Worm (Caenorhabditis elegans) whole organism, L1 larva: ENCODE results near the gene F53A2.3.

Source experiments
- C16A3.4 ChIP-seq: fragments of 150-350 bp; optimal IDR thresholded peaks from 2 replicates; lab custom pipeline; 2014; ENCODE audit warnings: missing biosample characterization, missing genetic modification characterization
- C34B4.2 ChIP-seq: sonication (generic microtip); optimal IDR thresholded peaks from 2 replicates; lab custom pipeline; 2017; ENCODE audit warnings: mild to moderate bottlenecking, missing genetic modification characterization, missing compliant biosample characterization
- F16B12.6 ChIP-seq: fragments of 150-350 bp; optimal IDR thresholded peaks from 2 replicates; lab custom pipeline; 2014; ENCODE audit warnings: missing biosample characterization, missing genetic modification characterization
- Y116A8C.19 ChIP-seq: sonication (generic microtip); optimal IDR thresholded peaks from 2 replicates; lab custom pipeline; 2016; ENCODE audit warnings: missing compliant biosample characterization, missing genetic modification characterization, borderline replicate concordance
- aha-1 ChIP-seq: fragments of 150-350 bp; optimal IDR thresholded peaks from 2 replicates; lab custom pipeline; 2014; ENCODE audit warnings: missing biosample characterization, missing genetic modification characterization
- alr-1 ChIP-seq: fragments of 200-800 bp; sonication (Bioruptor generic); optimal IDR thresholded peaks from 2 replicates; lab custom pipeline; 2018; ENCODE audit warnings: borderline replicate concordance, mild to moderate bottlenecking, missing genetic modification characterization, missing compliant biosample characterization
- ama-1 ChIP-seq: fragments of 150-350 bp; optimal IDR thresholded peaks from 2 replicates; lab custom pipeline; 2014
- ceh-8 ChIP-seq: fragments of 200-800 bp; sonication (Bioruptor generic); optimal IDR thresholded peaks from 2 replicates; lab custom pipeline; 2018; ENCODE audit warnings: mild to moderate bottlenecking, missing genetic modification characterization, moderate library complexity, missing compliant biosample characterization
- ceh-82 ChIP-seq, 3 experiments: fragments of 150-350 bp in 1 of 3; sonication (generic microtip) in 2 of 3; optimal IDR thresholded peaks; 2 replicates each; lab custom pipeline; 2014 to 2017; ENCODE audit warnings: missing biosample characterization in 3 of 3, missing genetic modification characterization in 3 of 3
- ceh-88 ChIP-seq: fragments of 200-800 bp; sonication (Bioruptor generic); IDR thresholded peaks from 2 replicates; pipeline ENCODE4 v1.3.6; 2022; ENCODE audit warnings: missing genetic modification characterization, missing compliant biosample characterization
- ceh-90 ChIP-seq: sonication (generic microtip); optimal IDR thresholded peaks from 2 replicates; lab custom pipeline; 2016; ENCODE audit warnings: missing genetic modification characterization, missing compliant biosample characterization
- ces-1 ChIP-seq: fragments of 150-350 bp; optimal IDR thresholded peaks from 2 replicates; lab custom pipeline; 2014; ENCODE audit warnings: missing biosample characterization, missing genetic modification reagents, missing genetic modification characterization
- efl-1 ChIP-seq, 4 experiments: fragments of 150-350 bp; optimal IDR thresholded peaks in 3 of 4; peaks in 1 of 4; 1 replicate in 1 of 4; 2 replicates in 3 of 4; lab custom pipeline; 2014; ENCODE audit warnings: missing biosample characterization in 2 of 4, missing genetic modification characterization in 2 of 4, missing genetic modification reagents in 2 of 4
- egl-27 ChIP-seq, 2 experiments: fragments of 150-350 bp in 1 of 2; sonication (generic microtip); optimal IDR thresholded peaks; 3 replicates each; lab custom pipeline; 2017 to 2018; ENCODE audit warnings: missing biosample characterization in 2 of 2, missing genetic modification characterization in 2 of 2, missing genetic modification reagents in 2 of 2
- elt-2 ChIP-seq: sonication (generic microtip); optimal IDR thresholded peaks from 2 replicates; lab custom pipeline; 2016; ENCODE audit warnings: missing genetic modification characterization, mild to moderate bottlenecking, inconsistent platforms, missing compliant biosample characterization, missing genetic modification reagents
- ets-5 ChIP-seq: fragments of 200-800 bp; sonication (Bioruptor generic); IDR thresholded peaks from 2 replicates; pipeline ENCODE4 v1.3.6; 2022; ENCODE audit warnings: missing genetic modification characterization, missing compliant biosample characterization
- fkh-4 ChIP-seq: sonication (generic microtip); optimal IDR thresholded peaks from 2 replicates; lab custom pipeline; 2016; ENCODE audit warnings: missing compliant biosample characterization, missing genetic modification characterization, borderline replicate concordance
- fos-1 ChIP-seq: fragments of 150-350 bp; optimal IDR thresholded peaks from 2 replicates; lab custom pipeline; 2014; ENCODE audit warnings: missing biosample characterization, missing genetic modification characterization
- isw-1 ChIP-seq: fragments of 200-800 bp; sonication (Bioruptor generic); IDR thresholded peaks from 2 replicates; pipeline ENCODE4 v1.3.6; 2022; ENCODE audit warnings: missing genetic modification characterization, missing compliant biosample characterization
- jun-1 ChIP-seq: fragments of 150-350 bp; optimal IDR thresholded peaks from 2 replicates; lab custom pipeline; 2014; ENCODE audit warnings: missing biosample characterization, missing genetic modification reagents, missing genetic modification characterization
- lin-14 ChIP-seq: fragments of 200-800 bp; sonication (Bioruptor generic); optimal IDR thresholded peaks from 2 replicates; lab custom pipeline; 2018; ENCODE audit warnings: mild to moderate bottlenecking, missing genetic modification characterization, moderate library complexity, missing compliant biosample characterization
- mef-2 ChIP-seq: fragments of 150-350 bp; optimal IDR thresholded peaks from 2 replicates; lab custom pipeline; 2014; ENCODE audit warnings: missing biosample characterization, missing genetic modification characterization
- nhr-12 ChIP-seq: sonication (generic microtip); optimal IDR thresholded peaks from 2 replicates; lab custom pipeline; 2017; ENCODE audit warnings: missing biosample characterization, missing genetic modification characterization
- nhr-20 ChIP-seq: sonication (generic microtip); optimal IDR thresholded peaks from 2 replicates; lab custom pipeline; 2016; ENCODE audit warnings: mild to moderate bottlenecking, missing genetic modification characterization, missing compliant biosample characterization
- nhr-237 ChIP-seq: fragments of 150-350 bp; optimal IDR thresholded peaks from 2 replicates; lab custom pipeline; 2014; ENCODE audit warnings: missing biosample characterization, missing genetic modification characterization
- nhr-71 ChIP-seq: sonication (generic microtip); optimal IDR thresholded peaks from 2 replicates; lab custom pipeline; 2016; ENCODE audit warnings: mild to moderate bottlenecking, missing genetic modification characterization, moderate library complexity, missing compliant biosample characterization
- nhr-77 ChIP-seq: fragments of 150-350 bp; optimal IDR thresholded peaks from 2 replicates; lab custom pipeline; 2014; ENCODE audit warnings: missing biosample characterization, missing genetic modification characterization
- nhr-90 ChIP-seq: sonication (generic microtip); optimal IDR thresholded peaks from 2 replicates; lab custom pipeline; 2016; ENCODE audit warnings: mild to moderate bottlenecking, missing genetic modification characterization, missing compliant biosample characterization; ENCODE audit not compliant: poor library complexity
- pag-3 ChIP-seq: sonication (generic microtip); optimal IDR thresholded peaks from 2 replicates; lab custom pipeline; 2017; ENCODE audit warnings: missing genetic modification characterization, mild to moderate bottlenecking, missing compliant biosample characterization, antibody characterized with exemption, borderline replicate concordance; ENCODE audit not compliant: insufficient read depth
- snpc-4 ChIP-seq: fragments of 150-350 bp; optimal IDR thresholded peaks from 2 replicates; lab custom pipeline; 2014; ENCODE audit warnings: missing biosample characterization, missing genetic modification characterization
- snu-23 ChIP-seq: sonication (generic microtip); optimal IDR thresholded peaks from 2 replicates; lab custom pipeline; 2016; ENCODE audit warnings: missing genetic modification characterization, missing compliant biosample characterization
- sox-4 ChIP-seq: sonication (generic microtip); optimal IDR thresholded peaks from 2 replicates; lab custom pipeline; 2016; ENCODE audit warnings: missing genetic modification characterization, missing compliant biosample characterization
- tbx-2 ChIP-seq: sonication (generic microtip); optimal IDR thresholded peaks from 2 replicates; lab custom pipeline; 2016; ENCODE audit warnings: missing genetic modification characterization, missing compliant biosample characterization
- tlp-1 ChIP-seq: fragments of 150-350 bp; optimal IDR thresholded peaks from 2 replicates; lab custom pipeline; 2014; ENCODE audit warnings: missing biosample characterization, missing genetic modification characterization
- unc-30 ChIP-seq: sonication (generic microtip); optimal IDR thresholded peaks from 2 replicates; lab custom pipeline; 2017; ENCODE audit warnings: missing biosample characterization, missing genetic modification characterization
- xbp-1 ChIP-seq: sonication (generic microtip); optimal IDR thresholded peaks from 2 replicates; lab custom pipeline; 2016; ENCODE audit warnings: missing genetic modification characterization, missing compliant biosample characterization
- ztf-4 ChIP-seq: fragments of 150-350 bp; optimal IDR thresholded peaks from 2 replicates; lab custom pipeline; 2014; ENCODE audit warnings: missing biosample characterization, missing genetic modification characterization

F53A2.3 gene

DNA sequence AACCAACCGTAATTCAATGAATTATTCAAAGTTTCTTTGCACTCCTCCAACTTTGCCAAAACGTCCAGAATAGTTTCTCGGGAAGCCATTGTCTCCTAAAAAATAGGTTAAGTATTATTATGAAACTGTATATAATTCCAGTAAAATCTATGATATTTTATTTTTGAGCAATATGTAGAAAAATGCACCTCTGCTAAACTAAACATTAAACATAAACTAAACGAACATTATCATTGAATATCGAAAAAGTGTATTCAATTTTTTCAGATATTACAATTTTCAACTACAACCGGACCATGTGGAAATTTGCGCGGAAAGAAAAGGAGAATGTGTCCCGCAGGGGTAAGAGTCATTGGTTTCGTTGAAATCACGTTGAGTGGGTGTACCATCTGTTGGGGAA, at the start of gene F53A2.3:
F53A2.3 (minus strand) TSS at position 101 of the 400 bp plus-strand sequence.
- no peak for TF ChIP-seq ceh-90 (tag; lab: Kevin White, UChicago)
- TF ChIP-seq nhr-90 (tag; lab: Kevin White, UChicago), result no peak
- no peak for TF ChIP-seq ceh-8 (GFP tag; lab: Kevin White, UChicago)
- no peak for TF ChIP-seq C16A3.4 (tag; lab: Kevin White, UChicago)
- TF ChIP-seq nhr-71 (tag; lab: Kevin White, UChicago), result no peak
- TF ChIP-seq ceh-88 (GFP tag; lab: Robert Waterston, UW), result no peak
- no peak for TF ChIP-seq snu-23
- no peak for TF ChIP-seq nhr-77 (tag; lab: Kevin White, UChicago)
- TF ChIP-seq sox-4 (tag; lab: Kevin White, UChicago), result no peak
- no peak for TF ChIP-seq Y116A8C.19
- TF ChIP-seq pag-3 (tag; lab: Kevin White, UChicago), result no peak
- no peak for TF ChIP-seq nhr-20 (tag; lab: Kevin White, UChicago)
- TF ChIP-seq unc-30 (tag; lab: Kevin White, UChicago), result no peak
- no peak for TF ChIP-seq tlp-1 (tag; lab: Kevin White, UChicago)
- no peak for TF ChIP-seq nhr-237 (tag; lab: Kevin White, UChicago)
- no peak for TF ChIP-seq tbx-2
- TF ChIP-seq nhr-12 (tag; lab: Kevin White, UChicago), result no peak
- no peak for TF ChIP-seq C34B4.2 (tag; lab: Kevin White, UChicago)
- no peak for TF ChIP-seq egl-27 (tag; optimal IDR thresholded peaks at IDR 0.05; lab: Kevin White, UChicago)
- TF ChIP-seq fkh-4 (tag; lab: Kevin White, UChicago), result no peak

DNA sequence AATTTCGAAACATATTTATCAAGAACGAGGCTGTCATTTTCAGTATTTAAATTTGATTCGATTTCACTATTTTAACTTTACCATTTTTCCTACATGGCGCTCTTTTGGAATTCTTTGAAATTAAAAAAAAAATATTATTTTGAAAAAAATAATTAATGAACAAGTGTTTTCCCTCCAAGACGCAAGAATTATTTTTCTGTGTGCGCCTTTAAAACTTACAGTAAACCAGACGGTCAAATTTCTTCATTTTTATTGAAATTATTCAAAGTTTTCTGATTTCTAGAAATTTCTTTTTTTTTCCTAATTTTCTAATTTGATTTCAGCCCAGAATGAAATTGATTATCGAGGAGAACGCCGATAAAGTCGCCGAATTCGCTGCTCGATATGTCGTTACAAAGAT, 49.5 kb upstream of the F53A2.3 start, which contains the start of gene T03F6.3:
T03F6.3 (plus strand) TSS at position 318 of the 400 bp plus-strand sequence.
- TF ChIP-seq ets-5 (no peak), sox-4 (tag; lab: Kevin White, UChicago) (no peak), F16B12.6 (tag; lab: Kevin White, UChicago) (no peak), C34B4.2 (tag; lab: Kevin White, UChicago) (no peak), ceh-82 (tag; optimal IDR thresholded peaks at IDR 0.05; lab: Kevin White, UChicago) (no peak)

DNA sequence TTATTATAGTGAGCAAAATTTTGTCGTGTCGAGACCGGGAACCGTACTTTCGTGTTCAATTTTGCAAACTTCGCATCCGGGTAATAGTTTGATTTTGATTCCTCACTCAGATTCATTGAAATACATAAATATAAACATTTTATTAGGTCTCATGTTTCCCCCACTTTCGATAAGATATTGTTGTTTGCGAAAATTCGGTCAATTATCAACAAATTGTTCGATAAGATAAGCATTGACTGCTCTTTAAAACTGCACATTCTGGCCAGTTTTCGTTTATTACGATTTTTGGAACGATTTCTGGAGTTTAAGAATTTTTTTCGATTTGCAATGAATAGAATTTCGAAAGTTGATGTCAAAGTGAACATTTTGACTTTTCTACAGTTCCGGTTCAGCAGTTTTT, 49.0 kb upstream of the F53A2.3 start:
- TF ChIP-seq aha-1 (no peak), elt-2 (peak; percentile 73)
- TF ChIP-seq, all 84 proteins: peak for 1

DNA sequence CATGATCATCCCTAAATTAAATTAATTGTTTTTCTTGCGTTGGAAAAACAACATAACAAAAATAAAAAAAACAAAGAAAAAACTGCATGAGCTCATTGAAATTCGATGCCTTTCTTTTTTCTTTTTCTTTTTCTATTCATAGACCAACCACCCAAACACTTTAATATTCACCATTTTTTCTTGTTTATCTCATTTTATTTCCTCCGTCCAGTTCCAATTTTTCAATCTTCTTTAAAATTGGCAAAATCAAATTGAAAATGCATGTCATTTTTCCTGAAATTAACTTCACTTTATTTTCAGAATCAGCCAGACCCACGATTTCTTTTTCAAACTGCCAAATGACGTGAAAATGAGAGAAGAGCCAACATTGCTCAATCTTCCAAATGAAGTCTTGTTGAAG, 46.3 kb upstream of the F53A2.3 start, which contains the start of gene T03F6.4:
T03F6.4 (plus strand) TSS at position 301 of the 400 bp plus-strand sequence.
- TF ChIP-seq jun-1, result no peak
- TF ChIP-seq alr-1 (tag; lab: Kevin White, UChicago), result no peak
- no peak for TF ChIP-seq mef-2 (tag; lab: Kevin White, UChicago)
- TF ChIP-seq ama-1 (lab: Kevin White, UChicago), result no peak
- no peak for TF ChIP-seq sox-4 (tag; lab: Kevin White, UChicago)
- no peak for TF ChIP-seq egl-27 (tag; optimal IDR thresholded peaks at IDR 0.05; lab: Kevin White, UChicago)
- no peak for TF ChIP-seq ztf-4 (tag; lab: Kevin White, UChicago)
- TF ChIP-seq ceh-8 (GFP tag; lab: Kevin White, UChicago), result no peak
- TF ChIP-seq isw-1 (GFP tag; lab: Robert Waterston, UW), result no peak
- no peak for TF ChIP-seq ces-1 (GFP tag; lab: Kevin White, UChicago)
- TF ChIP-seq nhr-90 (tag; lab: Kevin White, UChicago), result no peak
- TF ChIP-seq fos-1, result no peak
- no peak for TF ChIP-seq snpc-4 (tag; lab: Kevin White, UChicago)
- no peak for TF ChIP-seq lin-14

DNA sequence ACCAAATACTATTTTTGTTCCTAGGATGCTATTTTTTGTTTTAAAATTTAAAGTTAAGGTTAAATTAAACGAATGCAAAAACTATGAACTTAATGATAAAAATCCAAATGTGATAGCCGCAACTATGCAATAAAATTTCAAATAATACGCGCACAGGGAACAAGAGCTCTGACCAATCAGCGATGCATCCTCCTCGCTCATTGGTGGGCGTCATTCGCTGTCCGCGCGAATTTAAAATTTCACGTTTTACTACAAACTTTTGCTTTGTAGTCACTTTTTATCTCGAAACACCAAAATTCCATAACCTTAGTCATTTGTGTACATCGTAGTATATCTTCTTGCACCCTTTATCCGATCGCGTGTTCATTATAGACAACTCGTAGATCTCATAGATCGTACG, 43.6 kb upstream of the F53A2.3 start:
- no peak for TF ChIP-seq ceh-82 (tag; optimal IDR thresholded peaks at IDR 0.05; lab: Kevin White, UChicago)
- TF ChIP-seq xbp-1 (tag; lab: Kevin White, UChicago), result peak; percentile 57
- no peak for TF ChIP-seq efl-1 (optimal IDR thresholded peaks at IDR 0.05; lab: Kevin White, UChicago)
- peak in 1 of 2 experiments; percentile 7 for TF ChIP-seq efl-1 (GFP tag; optimal IDR thresholded peaks at IDR 0.05 in 1 of 2; lab: Kevin White, UChicago)
- TF ChIP-seq, all 84 proteins: peak for 2
